Fruit fly (Drosophila melanogaster) whole organism, embryonic: ENCODE data around the gene CG33631.
A peak's percentile ranks its signal among the peaks of the same experiment; 100 is the strongest.

Experiments
- Blimp-1 ChIP-seq: fragments of 200-800 bp; sonication (Bioruptor generic); optimal IDR thresholded peaks from 3 replicates; lab custom pipeline; 2018; ENCODE audit warnings: missing biosample characterization, missing genetic modification characterization, mild to moderate bottlenecking, moderate library complexity, missing genetic modification reagents
- BtbVII ChIP-seq: fragments of 200-800 bp; sonication (Bioruptor generic); optimal IDR thresholded peaks from 3 replicates; lab custom pipeline; 2017; ENCODE audit warnings: missing biosample characterization, mild to moderate bottlenecking, missing genetic modification characterization
- CG10565 ChIP-seq: fragments of 200-800 bp; sonication (Bioruptor generic); optimal IDR thresholded peaks from 3 replicates; lab custom pipeline; 2016; ENCODE audit warnings: missing biosample characterization, mild to moderate bottlenecking, missing genetic modification characterization
- CG10654 ChIP-seq: fragments of 200-800 bp; sonication (Bioruptor generic); optimal IDR thresholded peaks from 2 replicates; lab custom pipeline; 2016; ENCODE audit warnings: missing biosample characterization, missing genetic modification characterization
- CG10959 ChIP-seq: fragments of 200-800 bp; sonication (Bioruptor generic); IDR thresholded peaks from 2 replicates; pipeline ENCODE4 v1.3.6; 2022; ENCODE audit warnings: missing biosample characterization, missing genetic modification characterization
- CG12104 ChIP-seq: fragments of 200-800 bp; sonication (Bioruptor generic); optimal IDR thresholded peaks from 3 replicates; lab custom pipeline; 2016; ENCODE audit warnings: missing biosample characterization, missing genetic modification characterization
- CG12236 ChIP-seq: fragments of 200-800 bp; sonication (Bioruptor generic); optimal IDR thresholded peaks from 2 replicates; lab custom pipeline; 2016; ENCODE audit warnings: missing biosample characterization, missing genetic modification characterization
- CG15479 ChIP-seq: fragments of 200-800 bp; sonication (Bioruptor generic); optimal IDR thresholded peaks from 3 replicates; lab custom pipeline; 2019; ENCODE audit warnings: missing biosample characterization, mild to moderate bottlenecking, missing genetic modification characterization, moderate library complexity
- CG17186 ChIP-seq: fragments of 200-800 bp; sonication (Bioruptor generic); optimal IDR thresholded peaks from 3 replicates; lab custom pipeline; 2017; ENCODE audit warnings: missing biosample characterization, missing genetic modification reagents, missing genetic modification characterization
- CG1792 ChIP-seq: fragments of 200-800 bp; sonication (Bioruptor generic); optimal IDR thresholded peaks from 2 replicates; lab custom pipeline; 2016; ENCODE audit warnings: missing biosample characterization, missing genetic modification characterization
- CG2116 ChIP-seq: fragments of 200-800 bp; sonication (Bioruptor generic); optimal IDR thresholded peaks from 3 replicates; lab custom pipeline; 2018; ENCODE audit warnings: missing biosample characterization, mild to moderate bottlenecking, missing genetic modification characterization
- CG31365 ChIP-seq: fragments of 200-800 bp; sonication (Bioruptor generic); optimal IDR thresholded peaks from 2 replicates; lab custom pipeline; 2018; ENCODE audit warnings: missing biosample characterization, mild to moderate bottlenecking, missing genetic modification characterization
- CG33557 ChIP-seq: fragments of 200-800 bp; sonication (Bioruptor generic); optimal IDR thresholded peaks from 2 replicates; lab custom pipeline; 2019; ENCODE audit warnings: missing biosample characterization, mild to moderate bottlenecking, missing genetic modification characterization, moderate library complexity
- CG42726 ChIP-seq: fragments of 200-800 bp; sonication (Bioruptor generic); IDR thresholded peaks from 2 replicates; pipeline ENCODE4 v1.3.6; 2022; ENCODE audit warnings: missing biosample characterization, missing genetic modification characterization; ENCODE audit not compliant: partially characterized antibody
- CG4328 ChIP-seq: fragments of 200-800 bp; sonication (Bioruptor generic); optimal IDR thresholded peaks from 3 replicates; lab custom pipeline; 2017; ENCODE audit warnings: missing biosample characterization, missing genetic modification reagents, missing genetic modification characterization
- CG6254 ChIP-seq: fragments of 200-800 bp; sonication (Bioruptor generic); optimal IDR thresholded peaks from 3 replicates; lab custom pipeline; 2017; ENCODE audit warnings: mild to moderate bottlenecking, missing biosample characterization, missing genetic modification reagents, missing genetic modification characterization
- CG6654 ChIP-seq: fragments of 200-800 bp; sonication (Bioruptor generic); optimal IDR thresholded peaks from 2 replicates; lab custom pipeline; 2017; ENCODE audit warnings: missing biosample characterization, mild to moderate bottlenecking, missing genetic modification characterization
- CG7839 ChIP-seq: fragments of 200-800 bp; sonication (Bioruptor generic); optimal IDR thresholded peaks from 3 replicates; lab custom pipeline; 2018; ENCODE audit warnings: missing biosample characterization, mild to moderate bottlenecking, missing genetic modification characterization, moderate library complexity
- CG8765 ChIP-seq: fragments of 200-800 bp; sonication (Bioruptor generic); IDR thresholded peaks from 2 replicates; pipeline ENCODE4 v1.3.6; 2022; ENCODE audit warnings: missing biosample characterization, missing genetic modification characterization
- Dref ChIP-seq: fragments of 200-800 bp; sonication (Bioruptor generic); IDR thresholded peaks from 2 replicates; pipeline ENCODE4 v1.3.6; 2022; ENCODE audit warnings: missing biosample characterization, missing genetic modification characterization
- E2f2 ChIP-seq: fragments of 200-800 bp; sonication (Bioruptor generic); IDR thresholded peaks from 2 replicates; pipeline ENCODE4 v1.3.6; 2022; ENCODE audit warnings: missing biosample characterization, missing genetic modification characterization
- Elba2 ChIP-seq: fragments of 200-800 bp; sonication (Bioruptor generic); optimal IDR thresholded peaks from 3 replicates; lab custom pipeline; 2016; ENCODE audit warnings: missing biosample characterization, missing genetic modification characterization
- HHEX ChIP-seq: fragments of 200-800 bp; sonication (Bioruptor generic); optimal IDR thresholded peaks from 3 replicates; lab custom pipeline; 2017; ENCODE audit warnings: missing biosample characterization, mild to moderate bottlenecking, missing genetic modification characterization, missing genetic modification reagents
- HLH54F ChIP-seq: fragments of 200-800 bp; sonication (Bioruptor generic); optimal IDR thresholded peaks from 3 replicates; lab custom pipeline; 2016; ENCODE audit warnings: missing biosample characterization, missing genetic modification characterization
- Hand ChIP-seq: fragments of 200-800 bp; sonication (Bioruptor generic); optimal IDR thresholded peaks from 2 replicates; lab custom pipeline; 2017; ENCODE audit warnings: mild to moderate bottlenecking, missing biosample characterization, missing genetic modification reagents, missing genetic modification characterization
- NFAT ChIP-seq: fragments of 200-800 bp; sonication (Bioruptor generic); IDR thresholded peaks from 2 replicates; pipeline ENCODE4 v1.3.6; 2022; ENCODE audit warnings: missing biosample characterization, missing genetic modification characterization
- Pdp1 ChIP-seq, 2 experiments: fragments of 200-800 bp; sonication (Bioruptor generic); optimal IDR thresholded peaks; 3 replicates each; lab custom pipeline; 2016; ENCODE audit warnings: missing biosample characterization in 2 of 2, missing genetic modification characterization in 2 of 2, mild to moderate bottlenecking in 1 of 2, moderate library complexity in 1 of 2
- Rfx ChIP-seq: fragments of 200-800 bp; sonication (Bioruptor generic); IDR thresholded peaks from 2 replicates; pipeline ENCODE4 v1.3.6; 2022; ENCODE audit warnings: missing biosample characterization, missing genetic modification characterization
- Sox100B ChIP-seq: fragments of 200-800 bp; sonication (Bioruptor generic); optimal IDR thresholded peaks from 3 replicates; lab custom pipeline; 2018; ENCODE audit warnings: missing biosample characterization, mild to moderate bottlenecking, missing genetic modification characterization
- Tbp ChIP-seq: fragments of >200 bp; optimal IDR thresholded peaks from 2 replicates; lab custom pipeline; 2018; ENCODE audit warnings: missing biosample characterization, missing genetic modification characterization
- ap ChIP-seq: fragments of 200-800 bp; sonication (Bioruptor generic); IDR thresholded peaks from 2 replicates; pipeline ENCODE4 v1.3.6; 2022; ENCODE audit warnings: missing biosample characterization, missing genetic modification characterization
- ara ChIP-seq: fragments of 200-800 bp; sonication (Bioruptor generic); IDR thresholded peaks from 2 replicates; pipeline ENCODE4 v1.3.6; 2022; ENCODE audit warnings: missing biosample characterization, missing genetic modification characterization
- cas ChIP-seq: fragments of 200-800 bp; sonication (Bioruptor generic); IDR thresholded peaks from 2 replicates; pipeline ENCODE4 v1.3.6; 2022; ENCODE audit warnings: missing biosample characterization, missing genetic modification characterization
- ci ChIP-seq: fragments of 200-800 bp; sonication (Bioruptor generic); IDR thresholded peaks from 3 replicates; pipeline ENCODE4 v1.3.6; 2022; ENCODE audit warnings: missing biosample characterization, missing genetic modification characterization
- corto ChIP-seq: fragments of 200-800 bp; sonication (Bioruptor generic); optimal IDR thresholded peaks from 2 replicates; lab custom pipeline; 2016; ENCODE audit warnings: missing biosample characterization, mild to moderate bottlenecking, missing genetic modification characterization, moderate library complexity
- cwo ChIP-seq: fragments of 200-800 bp; sonication (Bioruptor generic); optimal IDR thresholded peaks from 3 replicates; lab custom pipeline; 2017; ENCODE audit warnings: missing biosample characterization, missing genetic modification characterization, mild to moderate bottlenecking, moderate library complexity, missing genetic modification reagents
- grn ChIP-seq: fragments of 200-800 bp; sonication (Bioruptor generic); optimal IDR thresholded peaks from 3 replicates; lab custom pipeline; 2017; ENCODE audit warnings: missing biosample characterization, missing genetic modification characterization
- hkb ChIP-seq, 2 experiments: fragments of 200-800 bp in 1 of 2; fragments of >200 bp in 1 of 2; sonication (Bioruptor generic) in 1 of 2; IDR thresholded peaks in 1 of 2; optimal IDR thresholded peaks in 1 of 2; 2 replicates each; pipeline versions ENCODE4 v1.3.6 to Lab custom; 2017 to 2022; ENCODE audit warnings: missing biosample characterization in 1 of 2, missing genetic modification characterization in 1 of 2
- jing ChIP-seq: fragments of 200-800 bp; sonication (Bioruptor generic); optimal IDR thresholded peaks from 2 replicates; lab custom pipeline; 2018; ENCODE audit warnings: missing biosample characterization, mild to moderate bottlenecking, missing genetic modification characterization
- lbe ChIP-seq: fragments of 200-800 bp; sonication (Bioruptor generic); optimal IDR thresholded peaks from 2 replicates; lab custom pipeline; 2016; ENCODE audit warnings: missing biosample characterization, mild to moderate bottlenecking, missing genetic modification characterization
- lmd ChIP-seq: fragments of 200-800 bp; sonication (Bioruptor generic); IDR thresholded peaks from 2 replicates; pipeline ENCODE4 v1.3.6; 2022; ENCODE audit warnings: missing biosample characterization, missing genetic modification characterization
- org-1 ChIP-seq: fragments of 200-800 bp; sonication (Bioruptor generic); optimal IDR thresholded peaks from 2 replicates; lab custom pipeline; 2017; ENCODE audit warnings: missing biosample characterization, missing genetic modification characterization
- pum ChIP-seq: fragments of 200-800 bp; sonication (Bioruptor generic); optimal IDR thresholded peaks from 2 replicates; lab custom pipeline; 2016; ENCODE audit warnings: missing biosample characterization, missing genetic modification characterization
- ro ChIP-seq: fragments of 200-800 bp; sonication (Bioruptor generic); IDR thresholded peaks from 2 replicates; pipeline ENCODE4 v1.3.6; 2022; ENCODE audit warnings: missing biosample characterization, missing genetic modification characterization
- sd ChIP-seq: fragments of 200-800 bp; sonication (Bioruptor generic); optimal IDR thresholded peaks from 3 replicates; lab custom pipeline; 2018; ENCODE audit warnings: missing biosample characterization, mild to moderate bottlenecking, missing genetic modification characterization, moderate library complexity
- sna ChIP-seq: fragments of 200-800 bp; sonication (Bioruptor generic); IDR thresholded peaks from 2 replicates; pipeline ENCODE4 v1.3.6; 2022; ENCODE audit warnings: missing biosample characterization, missing genetic modification characterization; ENCODE audit not compliant: partially characterized antibody
- sug ChIP-seq: fragments of 200-800 bp; optimal IDR thresholded peaks from 2 replicates; lab custom pipeline; 2019; ENCODE audit warnings: missing biosample characterization, mild to moderate bottlenecking, missing genetic modification characterization, moderate library complexity
- zen ChIP-seq: fragments of 200-800 bp; sonication (Bioruptor generic); optimal IDR thresholded peaks from 3 replicates; lab custom pipeline; 2018; ENCODE audit warnings: missing biosample characterization, mild to moderate bottlenecking, missing genetic modification characterization, moderate library complexity

Gene CG33631

dm6 chr3R:10087206-10087927 is 23.6 kb downstream of the CG33631 start (continued):
- no peak for TF ChIP-seq CG33557 (GFP tag; lab: Kevin White, UChicago)
- peak; percentile 62 for TF ChIP-seq CG10654
- no peak for TF ChIP-seq Elba2 (GFP tag; lab: Kevin White, UChicago)
- peak; percentile 82 for TF ChIP-seq lbe (GFP tag; lab: Kevin White, UChicago)
- TF ChIP-seq CG6654 (GFP tag; lab: Kevin White, UChicago): peak; percentile 6
- peak; percentile 20 for TF ChIP-seq Sox100B (GFP tag; lab: Kevin White, UChicago)
- no peak for TF ChIP-seq CG31365 (tag; lab: Kevin White, UChicago)
- peak; percentile 15 for TF ChIP-seq Hand (GFP tag; lab: Kevin White, UChicago)
- peak; percentile 48 for TF ChIP-seq CG1792 (GFP tag; lab: Kevin White, UChicago)
- TF ChIP-seq org-1 (GFP tag; lab: Kevin White, UChicago): peak; percentile 64
- peak; percentile 56 for TF ChIP-seq NFAT
- no peak for TF ChIP-seq CG10565 (GFP tag; lab: Kevin White, UChicago)
- TF ChIP-seq CG42726 (GFP tag; lab: Robert Waterston, UW): no peak
- TF ChIP-seq ro (GFP tag; lab: Robert Waterston, UW): no peak
- peak; percentile 69 for TF ChIP-seq CG7839 (tag; lab: Kevin White, UChicago)
- peak; percentile 32 for TF ChIP-seq CG2116 (GFP tag; lab: Kevin White, UChicago)
- peak; percentile 46 for TF ChIP-seq sug (tag; lab: Kevin White, UChicago)
- TF ChIP-seq Dref: no peak
- TF ChIP-seq E2f2 (GFP tag; lab: Robert Waterston, UW): peak; percentile 36; the same call in 1 of the 2 replicates
- no peak for TF ChIP-seq CG6254
- 0 out of 2 replicates have a peak, but pooled peaks have one; percentile 28 for TF ChIP-seq sna (GFP tag; lab: Robert Waterston, UW)
- TF ChIP-seq HHEX: peak; percentile 64
- TF ChIP-seq BtbVII (GFP tag; lab: Kevin White, UChicago): peak; percentile 65
- TF ChIP-seq lmd (GFP tag; lab: Robert Waterston, UW): peak; percentile 78
- TF ChIP-seq ap: peak; percentile 52; the same call in 1 of the 2 replicates
- peak; percentile 41 for TF ChIP-seq pum (GFP tag; lab: Kevin White, UChicago)
- peak; percentile 65 for TF ChIP-seq HLH54F
- no peak for TF ChIP-seq Tbp (GFP tag; lab: Kevin White, UChicago)
- peak; percentile 57; the same call in 1 of the 2 replicates for TF ChIP-seq CG8765 (GFP tag; lab: Robert Waterston, UW)
- TF ChIP-seq cwo (GFP tag; lab: Kevin White, UChicago): peak; percentile 66
- TF ChIP-seq CG4328: no peak
- peak; percentile 32 for TF ChIP-seq jing (GFP tag; lab: Kevin White, UChicago)
- TF ChIP-seq ara (GFP tag; lab: Robert Waterston, UW): peak; percentile 40; the same call in 1 of the 2 replicates
- TF ChIP-seq cas (GFP tag; lab: Robert Waterston, UW): no peak
- TF ChIP-seq zen (tag; lab: Kevin White, UChicago): no peak
- peak; percentile 62; the same call in 2 of the 3 replicates for TF ChIP-seq ci (GFP tag; lab: Robert Waterston, UW)
- no peak for TF ChIP-seq CG17186 (GFP tag; lab: Kevin White, UChicago)
- no peak for TF ChIP-seq hkb (optimal IDR thresholded peaks at IDR 0.05; lab: Kevin White, UChicago)
- TF ChIP-seq hkb (GFP tag; IDR thresholded peaks at IDR 0.05; lab: Robert Waterston, UW): peak; percentile 58
- TF ChIP-seq CG15479 (GFP tag; lab: Kevin White, UChicago): no peak
- TF ChIP-seq CG10959 (GFP tag; lab: Robert Waterston, UW): no peak
- TF ChIP-seq CG12236 (GFP tag; lab: Kevin White, UChicago): peak; percentile 23
- TF ChIP-seq Pdp1 (GFP tag; optimal IDR thresholded peaks at IDR 0.05; lab: Kevin White, UChicago): peak; percentile 62 to 79
- peak; percentile 77 for TF ChIP-seq Rfx (GFP tag; lab: Robert Waterston, UW)
- peak; percentile 11 for TF ChIP-seq Blimp-1 (GFP tag; lab: Kevin White, UChicago)
- TF ChIP-seq CG12104 (GFP tag; lab: Kevin White, UChicago): no peak
- TF ChIP-seq sd (tag; lab: Kevin White, UChicago): peak; percentile 68
- peak; percentile 69 for TF ChIP-seq corto (GFP tag; lab: Kevin White, UChicago)
- no peak for TF ChIP-seq grn
